Worm (Caenorhabditis elegans) whole organism, mixed stage, embryonic: ENCODE data around the gene F41E6.12.

ENCODE experiments used
- blmp-1 ChIP-seq: fragments of 150-350 bp; optimal IDR thresholded peaks from 2 replicates; lab custom pipeline; 2014; ENCODE audit warnings: missing biosample characterization, missing genetic modification characterization
- ceh-39 ChIP-seq: fragments of 150-350 bp; optimal IDR thresholded peaks from 2 replicates; lab custom pipeline; 2014; ENCODE audit warnings: missing biosample characterization, missing genetic modification characterization
- ceh-83 ChIP-seq: fragments of 200-800 bp; sonication (Bioruptor generic); optimal IDR thresholded peaks from 2 replicates; lab custom pipeline; 2018; ENCODE audit warnings: mild to moderate bottlenecking, missing genetic modification characterization, missing compliant biosample characterization
- drap-1 ChIP-seq: fragments of 200-800 bp; sonication (Bioruptor generic); optimal IDR thresholded peaks from 3 replicates; lab custom pipeline; 2018; ENCODE audit warnings: mild to moderate bottlenecking, missing genetic modification characterization, missing compliant biosample characterization
- lin-13 ChIP-seq: fragments of 150-350 bp; optimal IDR thresholded peaks from 2 replicates; lab custom pipeline; 2014; ENCODE audit warnings: missing biosample characterization, missing genetic modification characterization
- mep-1 ChIP-seq: fragments of 150-350 bp; optimal IDR thresholded peaks from 2 replicates; lab custom pipeline; 2017; ENCODE audit warnings: missing biosample characterization, missing genetic modification reagents, missing genetic modification characterization, inconsistent platforms
- nhr-237 ChIP-seq: fragments of 150-350 bp; optimal IDR thresholded peaks from 2 replicates; lab custom pipeline; 2014; ENCODE audit warnings: missing biosample characterization, missing genetic modification characterization
- unc-39 ChIP-seq: fragments of 150-350 bp; optimal IDR thresholded peaks from 2 replicates; lab custom pipeline; 2014; ENCODE audit warnings: missing biosample characterization, missing genetic modification characterization
- unc-62 ChIP-seq: fragments of 150-350 bp; optimal IDR thresholded peaks from 2 replicates; lab custom pipeline; 2014; ENCODE audit warnings: missing biosample characterization, missing genetic modification reagents, missing genetic modification characterization
- ztf-11 ChIP-seq: fragments of 150-350 bp; optimal IDR thresholded peaks from 2 replicates; lab custom pipeline; 2014; ENCODE audit warnings: missing biosample characterization, missing genetic modification characterization

ce11 chrV:8621213-8621612 lies 7.7 kb downstream of the F41E6.12 start, which contains the start of gene idpc-2:
- TF ChIP-seq unc-62 (GFP tag; lab: Kevin White, UChicago) (no peak), ztf-11 (tag; lab: Kevin White, UChicago) (no peak), drap-1 (no peak), lin-13 (tag; lab: Kevin White, UChicago) (no peak), unc-39 (tag; lab: Kevin White, UChicago) (no peak), ceh-39 (tag; lab: Kevin White, UChicago) (no peak), ceh-83 (GFP tag; lab: Kevin White, UChicago) (no peak), blmp-1 (tag; lab: Kevin White, UChicago) (no peak), mep-1 (no peak), nhr-237 (tag; lab: Kevin White, UChicago) (no peak)
